Worm (Caenorhabditis elegans): ENCODE data around the gene Y43C5A.3.

Y43C5A.3 gene

DNA sequence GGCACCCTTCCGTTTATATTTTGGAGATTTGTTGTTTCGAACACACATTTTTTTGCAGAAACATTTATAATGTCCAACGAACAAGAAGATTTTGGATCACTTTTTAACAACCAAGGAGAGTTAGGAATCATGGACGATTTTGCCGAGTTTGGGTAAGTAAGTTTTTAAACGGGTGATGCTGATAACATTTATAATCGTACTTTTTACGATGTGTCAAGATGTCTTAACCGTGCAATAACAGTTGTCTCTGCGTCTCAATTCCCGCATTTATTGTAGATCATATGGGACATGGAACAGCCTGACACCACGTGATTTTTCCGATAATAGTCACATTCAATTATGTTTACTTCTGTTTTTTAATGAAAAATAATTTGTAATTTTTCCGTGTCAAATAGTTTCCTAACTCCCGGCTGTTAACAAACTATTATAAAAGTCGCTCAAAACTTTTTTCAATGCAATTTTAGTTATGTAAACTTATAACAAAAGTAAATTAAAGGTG lies 23.2 kb upstream of the Y43C5A.3 start, which contains the start of gene daf-14:
Gene daf-14, plus strand, starts transcription at position 51 of the 499 bp plus-strand sequence.
- TF ChIP-seq ztf-26 (tag; optimal IDR thresholded peaks at IDR 0.05) (peak; percentile 43), snpc-1.1 (tag; optimal IDR thresholded peaks at IDR 0.05; ENCODE audit: insufficient read depth) (no peak), Y53F4B.3 (GFP tag; IDR thresholded peaks at IDR 0.05) (no peak), nhr-80 (tag; optimal IDR thresholded peaks at IDR 0.05) (peak; percentile 20), lir-1 (GFP tag; conservative IDR thresholded peaks at IDR 0.05) (no peak), gei-17 (GFP tag; optimal IDR thresholded peaks at IDR 0.05) (no peak), cebp-1 (GFP tag; IDR thresholded peaks at IDR 0.05) (no peak), cebp-1 (tag; optimal IDR thresholded peaks at IDR 0.05) (peak; percentile 22), aptf-3 (GFP tag; IDR thresholded peaks at IDR 0.05) (no peak), lsy-27 (tag; optimal IDR thresholded peaks at IDR 0.05; ENCODE audit: borderline replicate concordance, insufficient read depth) (no peak), F57A8.1 (GFP tag; optimal IDR thresholded peaks at IDR 0.05) (no peak), lin-35 (GFP tag; optimal IDR thresholded peaks at IDR 0.05) (no peak)

DNA sequence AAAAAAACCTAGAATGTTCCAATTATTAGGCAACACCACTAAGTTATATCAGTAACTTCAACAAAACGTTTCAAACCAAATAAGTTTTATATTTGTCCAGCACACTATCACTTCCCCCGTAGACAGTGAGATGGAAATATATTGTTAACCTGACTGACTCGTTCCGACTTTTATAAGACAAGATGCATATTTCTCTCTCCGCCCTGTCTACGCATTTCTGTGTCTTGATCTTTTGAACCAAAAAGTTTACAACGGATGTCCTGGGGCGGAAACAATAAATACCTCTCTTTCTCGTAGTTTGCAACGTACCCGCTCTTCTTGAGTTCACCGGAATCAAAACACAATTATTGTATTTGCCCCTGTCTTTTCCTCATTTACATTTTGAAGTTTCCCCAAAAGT lies 22.6 kb upstream of the Y43C5A.3 start:
- no peak for TF ChIP-seq egl-18 (GFP tag; IDR thresholded peaks at IDR 0.05)
- no peak for TF ChIP-seq B0336.3 (GFP tag; IDR thresholded peaks at IDR 0.05)
- TF ChIP-seq ztf-18 (tag; optimal IDR thresholded peaks at IDR 0.05): no peak
- TF ChIP-seq tlf-1 (GFP tag; optimal IDR thresholded peaks at IDR 0.05): no peak
- no peak for TF ChIP-seq egrh-3 (GFP tag; IDR thresholded peaks at IDR 0.05)
- TF ChIP-seq cebp-2 (GFP tag; IDR thresholded peaks at IDR 0.05): no peak
- no peak for TF ChIP-seq unc-62 (GFP tag; optimal IDR thresholded peaks at IDR 0.05)
- TF ChIP-seq die-1 (tag; optimal IDR thresholded peaks at IDR 0.05): no peak

DNA sequence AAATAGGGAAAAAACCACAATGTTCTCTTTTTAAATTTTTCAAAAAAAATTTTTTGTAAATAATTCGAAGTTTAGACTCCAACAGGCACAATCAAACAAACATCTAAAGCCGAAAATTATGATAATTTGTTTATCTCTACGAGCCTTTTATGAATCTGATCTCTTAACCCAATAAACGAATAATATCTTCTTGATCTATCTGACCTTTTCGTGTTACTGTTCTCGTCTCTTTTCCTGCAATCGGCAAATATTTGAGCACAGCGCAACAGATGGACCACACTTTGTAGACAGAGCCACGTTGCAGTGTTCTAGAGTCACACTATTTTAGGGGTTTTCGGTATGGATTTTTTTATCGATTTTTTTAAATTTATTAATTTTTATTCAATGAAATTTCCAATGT lies 22.1 kb upstream of the Y43C5A.3 start:
- no peak for TF ChIP-seq tlf-1 (GFP tag; optimal IDR thresholded peaks at IDR 0.05)
- no peak for TF ChIP-seq attf-5 (GFP tag; optimal IDR thresholded peaks at IDR 0.05)
- TF ChIP-seq lin-40 (tag; optimal IDR thresholded peaks at IDR 0.05): no peak
- no peak for TF ChIP-seq let-526 (GFP tag; IDR thresholded peaks at IDR 0.05)
- no peak for TF ChIP-seq Y53F4B.3 (GFP tag; IDR thresholded peaks at IDR 0.05)
- no peak for TF ChIP-seq ztf-18 (tag; optimal IDR thresholded peaks at IDR 0.05)
- no peak for TF ChIP-seq let-607 (tag; optimal IDR thresholded peaks at IDR 0.05)
- TF ChIP-seq F22D6.2 (tag; optimal IDR thresholded peaks at IDR 0.05): no peak
- no peak for TF ChIP-seq dpff-1 (tag; optimal IDR thresholded peaks at IDR 0.05)
- no peak for TF ChIP-seq lag-1 (GFP tag; IDR thresholded peaks at IDR 0.05)
- TF ChIP-seq attf-3 (GFP tag; conservative IDR thresholded peaks at IDR 0.05): no peak
- no peak for TF ChIP-seq Y79H2A.3 (GFP tag; conservative IDR thresholded peaks at IDR 0.05)
- no peak for TF ChIP-seq snpc-1.3 (tag; optimal IDR thresholded peaks at IDR 0.05; ENCODE audit: insufficient read depth)
- no peak for TF ChIP-seq snpc-3.4 (tag; optimal IDR thresholded peaks at IDR 0.05)
- TF ChIP-seq ceh-91 (GFP tag; IDR thresholded peaks at IDR 0.05): no peak
- no peak for TF ChIP-seq somi-1 (GFP tag; optimal IDR thresholded peaks at IDR 0.05)

DNA sequence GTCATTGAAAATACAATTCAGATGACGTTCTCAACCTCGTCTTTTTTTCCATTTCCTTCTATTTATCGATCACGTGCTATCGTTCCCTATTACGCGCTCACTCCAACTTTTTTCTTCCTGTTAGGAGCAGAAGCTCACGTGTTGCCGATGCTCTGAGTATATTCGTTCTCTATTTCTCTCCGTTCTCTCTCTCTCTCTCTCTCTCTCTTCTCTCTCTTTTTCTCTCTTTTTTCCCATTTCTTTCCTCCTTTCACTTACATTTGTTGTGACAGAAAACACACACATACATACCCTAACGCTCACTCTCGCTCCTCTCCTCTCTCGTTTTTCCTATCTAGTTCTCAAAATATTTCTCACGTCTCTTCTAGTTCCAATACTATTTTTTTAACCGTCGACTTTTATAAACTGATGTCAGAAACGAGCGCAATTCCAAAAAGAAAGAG lies 21.5 kb upstream of the Y43C5A.3 start:
- TF ChIP-seq C17E4.6 (GFP tag; IDR thresholded peaks at IDR 0.05) (no peak), ztf-25 (GFP tag; IDR thresholded peaks at IDR 0.05) (no peak), K11D2.4 (GFP tag; IDR thresholded peaks at IDR 0.05) (peak; percentile 88), F55B11.4 (tag; optimal IDR thresholded peaks at IDR 0.05; ENCODE audit: borderline replicate concordance, insufficient read depth) (no peak), mxl-1 (tag; optimal IDR thresholded peaks at IDR 0.05) (peak; percentile 19), F39B2.1 (GFP tag; IDR thresholded peaks at IDR 0.05) (no peak), F57A8.1 (GFP tag; optimal IDR thresholded peaks at IDR 0.05) (no peak), ztf-28 (GFP tag; IDR thresholded peaks at IDR 0.05) (no peak), aptf-2 (GFP tag; conservative IDR thresholded peaks at IDR 0.05) (no peak), mes-4 (tag; optimal IDR thresholded peaks at IDR 0.05) (no peak), B0336.3 (GFP tag; IDR thresholded peaks at IDR 0.05) (peak; percentile 75), lin-40 (tag; optimal IDR thresholded peaks at IDR 0.05) (peak; percentile 91), nfya-2 (GFP tag; IDR thresholded peaks at IDR 0.05) (no peak), ceh-100 (GFP tag; IDR thresholded peaks at IDR 0.05) (0 out of 2 replicates have a peak, but pooled peaks have one; percentile 10), nfyb-1 (GFP tag; IDR thresholded peaks at IDR 0.05) (peak; percentile 79)

Data from whole organism, young adult.